Worm (Caenorhabditis elegans) whole organism, young adult: ENCODE results near the gene hlh-25.

Experiments
- B0019.2 ChIP-seq: fragments of 200-800 bp; sonication (Bioruptor generic); conservative IDR thresholded peaks from 2 replicates; pipeline ENCODE4 v1.3.6; 2022; ENCODE audit warnings: missing genetic modification reagents, missing genetic modification characterization, missing compliant biosample characterization
- B0035.1 ChIP-seq: sonication (generic microtip); optimal IDR thresholded peaks from 2 replicates; lab custom pipeline; 2016; ENCODE audit warnings: missing genetic modification characterization, mild to moderate bottlenecking, missing compliant biosample characterization, missing genotype, missing genetic modification reagents
- B0261.1 ChIP-seq: sonication (generic microtip); optimal IDR thresholded peaks from 2 replicates; lab custom pipeline; 2016; ENCODE audit warnings: mild to moderate bottlenecking, missing genetic modification characterization, moderate library complexity, missing compliant biosample characterization
- C06A6.2 ChIP-seq: fragments of 200-800 bp; sonication (Bioruptor generic); conservative IDR thresholded peaks from 2 replicates; pipeline ENCODE4 v1.3.6; 2022; ENCODE audit warnings: missing genetic modification characterization, missing compliant biosample characterization
- D2030.7 ChIP-seq: fragments of 200-800 bp; sonication (Bioruptor generic); IDR thresholded peaks from 2 replicates; pipeline ENCODE4 v1.3.6; 2022; ENCODE audit warnings: missing genetic modification reagents, missing genetic modification characterization, missing compliant biosample characterization
- F23B12.7 ChIP-seq: sonication (generic microtip); optimal IDR thresholded peaks from 2 replicates; lab custom pipeline; 2017; ENCODE audit warnings: missing genetic modification characterization, mild to moderate bottlenecking, missing compliant biosample characterization, antibody characterized with exemption, moderate library complexity; ENCODE audit not compliant: insufficient read depth
- F33H1.4 ChIP-seq: fragments of 200-800 bp; sonication (Bioruptor generic); IDR thresholded peaks from 2 replicates; pipeline ENCODE4 v1.3.6; 2022; ENCODE audit warnings: missing genetic modification reagents, missing genetic modification characterization, missing compliant biosample characterization
- K11D2.4 ChIP-seq: fragments of 200-800 bp; sonication (Bioruptor generic); IDR thresholded peaks from 2 replicates; pipeline ENCODE4 v1.3.6; 2022; ENCODE audit warnings: missing genetic modification reagents, missing genetic modification characterization, missing compliant biosample characterization
- T07F8.4 ChIP-seq: sonication (generic microtip); optimal IDR thresholded peaks from 2 replicates; lab custom pipeline; 2016; ENCODE audit warnings: mild to moderate bottlenecking, missing genetic modification characterization, moderate library complexity, missing compliant biosample characterization
- Y53F4B.3 ChIP-seq: fragments of 200-800 bp; sonication (Bioruptor generic); IDR thresholded peaks from 2 replicates; pipeline ENCODE4 v1.3.6; 2022; ENCODE audit warnings: missing genetic modification reagents, missing genetic modification characterization, missing compliant biosample characterization
- Y56A3A.18 ChIP-seq: fragments of 200-800 bp; sonication (Bioruptor generic); IDR thresholded peaks from 2 replicates; pipeline ENCODE4 v1.3.6; 2022; ENCODE audit warnings: missing genetic modification reagents, missing genetic modification characterization, missing compliant biosample characterization
- ZK185.1 ChIP-seq: sonication (generic microtip); optimal IDR thresholded peaks from 2 replicates; lab custom pipeline; 2016; ENCODE audit warnings: mild to moderate bottlenecking, missing genetic modification characterization, missing compliant biosample characterization; ENCODE audit not compliant: poor library complexity, severe bottlenecking
- ama-1 ChIP-seq, 3 experiments: fragments of 150-350 bp in 1 of 3; sonication (generic microtip) in 2 of 3; optimal IDR thresholded peaks; 2 replicates each; lab custom pipeline; 2014 to 2018; ENCODE audit warnings: missing biosample characterization in 2 of 3, missing genetic modification characterization in 2 of 3, missing genetic modification reagents in 2 of 3
- aptf-3 ChIP-seq: fragments of 200-800 bp; sonication (Bioruptor generic); IDR thresholded peaks from 2 replicates; pipeline ENCODE4 v1.3.6; 2022; ENCODE audit warnings: missing genetic modification characterization, missing compliant biosample characterization
- athp-1 ChIP-seq: sonication (generic microtip); optimal IDR thresholded peaks from 2 replicates; lab custom pipeline; 2017; ENCODE audit warnings: mild to moderate bottlenecking, missing genetic modification characterization, missing compliant biosample characterization
- attf-5 ChIP-seq: fragments of 200-800 bp; sonication (Bioruptor generic); optimal IDR thresholded peaks from 2 replicates; lab custom pipeline; 2018; ENCODE audit warnings: mild to moderate bottlenecking, missing genetic modification characterization, missing compliant biosample characterization
- attf-6 ChIP-seq: fragments of 200-800 bp; sonication (Bioruptor generic); IDR thresholded peaks from 2 replicates; pipeline ENCODE4 v1.3.6; 2022; ENCODE audit warnings: missing genetic modification reagents, missing genetic modification characterization, missing compliant biosample characterization
- cebp-2 ChIP-seq: fragments of 200-800 bp; sonication (Bioruptor generic); IDR thresholded peaks from 2 replicates; pipeline ENCODE4 v1.3.6; 2022; ENCODE audit warnings: missing genetic modification characterization, missing compliant biosample characterization
- ceh-27 ChIP-seq: fragments of 200-800 bp; sonication (Bioruptor generic); optimal IDR thresholded peaks from 2 replicates; lab custom pipeline; 2018; ENCODE audit warnings: mild to moderate bottlenecking, missing genetic modification characterization, moderate library complexity, missing compliant biosample characterization
- ceh-91 ChIP-seq: fragments of 200-800 bp; sonication (Bioruptor generic); IDR thresholded peaks from 2 replicates; pipeline ENCODE4 v1.3.6; 2022; ENCODE audit warnings: missing genetic modification reagents, missing genetic modification characterization, missing compliant biosample characterization
- dox-1 ChIP-seq: fragments of 200-800 bp; sonication (Bioruptor generic); IDR thresholded peaks from 2 replicates; pipeline ENCODE4 v1.3.6; 2022; ENCODE audit warnings: missing genetic modification reagents, missing genetic modification characterization, missing compliant biosample characterization
- dpff-1 ChIP-seq: sonication (generic microtip); optimal IDR thresholded peaks from 2 replicates; lab custom pipeline; 2017; ENCODE audit warnings: mild to moderate bottlenecking, missing genetic modification characterization, missing compliant biosample characterization
- efl-1 ChIP-seq: fragments of 150-350 bp; optimal IDR thresholded peaks from 2 replicates; lab custom pipeline; 2014; ENCODE audit warnings: missing biosample characterization, missing genetic modification reagents, missing genetic modification characterization
- egl-18 ChIP-seq: fragments of 200-800 bp; sonication (Bioruptor generic); IDR thresholded peaks from 2 replicates; pipeline ENCODE4 v1.3.6; 2022; ENCODE audit warnings: missing genetic modification reagents, missing genetic modification characterization, missing compliant biosample characterization
- ets-4 ChIP-seq: fragments of 200-800 bp; sonication (Bioruptor generic); optimal IDR thresholded peaks from 2 replicates; lab custom pipeline; 2018; ENCODE audit warnings: mild to moderate bottlenecking, missing genetic modification characterization, missing compliant biosample characterization
- fkh-3 ChIP-seq: sonication (generic microtip); optimal IDR thresholded peaks from 2 replicates; lab custom pipeline; 2016; ENCODE audit warnings: mild to moderate bottlenecking, missing genetic modification characterization, missing compliant biosample characterization
- hmg-1.2 ChIP-seq: fragments of 200-800 bp; sonication (Bioruptor generic); IDR thresholded peaks from 2 replicates; pipeline ENCODE4 v1.3.6; 2022; ENCODE audit warnings: missing genetic modification reagents, missing genetic modification characterization, missing compliant biosample characterization
- hrde-1 ChIP-seq: sonication (generic microtip); optimal IDR thresholded peaks from 2 replicates; lab custom pipeline; 2016; ENCODE audit warnings: missing genetic modification characterization, mild to moderate bottlenecking, missing compliant biosample characterization, moderate library complexity, missing genotype, missing genetic modification reagents, borderline replicate concordance
- let-607 ChIP-seq, 2 experiments: fragments of 200-800 bp in 1 of 2; sonication (Bioruptor generic) in 1 of 2; sonication (generic microtip) in 1 of 2; optimal IDR thresholded peaks; 2 replicates each; lab custom pipeline; 2016 to 2018; ENCODE audit warnings: mild to moderate bottlenecking in 2 of 2, missing compliant biosample characterization in 2 of 2, missing genetic modification characterization in 2 of 2, moderate library complexity in 2 of 2, missing genotype in 1 of 2
- lin-35 ChIP-seq, 3 experiments: fragments of 150-350 bp in 2 of 3; sonication (generic microtip) in 1 of 3; optimal IDR thresholded peaks; 2 replicates each; lab custom pipeline; 2014 to 2018; ENCODE audit warnings: missing biosample characterization in 3 of 3, missing genetic modification characterization in 3 of 3, missing genetic modification reagents in 3 of 3
- lir-1 ChIP-seq: fragments of 200-800 bp; sonication (Bioruptor generic); conservative IDR thresholded peaks from 2 replicates; pipeline ENCODE4 v1.3.6; 2022; ENCODE audit warnings: missing genetic modification reagents, missing genetic modification characterization, missing compliant biosample characterization
- madf-8 ChIP-seq: fragments of 200-800 bp; sonication (Bioruptor generic); conservative IDR thresholded peaks from 2 replicates; pipeline ENCODE4 v1.3.6; 2022; ENCODE audit warnings: missing genetic modification reagents, missing genetic modification characterization, missing compliant biosample characterization
- mcd-1 ChIP-seq: fragments of 200-800 bp; sonication (Bioruptor generic); IDR thresholded peaks from 2 replicates; pipeline ENCODE4 v1.3.6; 2022; ENCODE audit warnings: missing genetic modification reagents, missing genetic modification characterization, missing compliant biosample characterization
- mel-28 ChIP-seq: sonication (generic microtip); optimal IDR thresholded peaks from 2 replicates; lab custom pipeline; 2016; ENCODE audit warnings: borderline replicate concordance, mild to moderate bottlenecking, missing genetic modification characterization, missing compliant biosample characterization
- nhr-80 ChIP-seq: sonication (generic microtip); optimal IDR thresholded peaks from 2 replicates; lab custom pipeline; 2016; ENCODE audit warnings: missing genetic modification characterization, missing compliant biosample characterization
- pbrm-1 ChIP-seq: fragments of 200-800 bp; sonication (Bioruptor generic); IDR thresholded peaks from 2 replicates; pipeline ENCODE4 v1.3.6; 2022; ENCODE audit warnings: missing genetic modification reagents, missing genetic modification characterization, missing compliant biosample characterization
- snpc-1.3 ChIP-seq: sonication (generic microtip); optimal IDR thresholded peaks from 2 replicates; lab custom pipeline; 2017; ENCODE audit warnings: missing genetic modification characterization, mild to moderate bottlenecking, missing compliant biosample characterization, antibody characterized with exemption, moderate library complexity, missing genotype, missing genetic modification reagents; ENCODE audit not compliant: insufficient read depth
- snpc-3.4 ChIP-seq: sonication (generic microtip); optimal IDR thresholded peaks from 2 replicates; lab custom pipeline; 2017; ENCODE audit warnings: missing genetic modification characterization, mild to moderate bottlenecking, missing compliant biosample characterization, antibody characterized with exemption, moderate library complexity, missing genotype, missing genetic modification reagents
- zim-3 ChIP-seq: sonication (generic microtip); optimal IDR thresholded peaks from 2 replicates; lab custom pipeline; 2017; ENCODE audit warnings: mild to moderate bottlenecking, missing genetic modification characterization, moderate library complexity, missing compliant biosample characterization
- ztf-22 ChIP-seq: fragments of 200-800 bp; sonication (Bioruptor generic); optimal IDR thresholded peaks from 2 replicates; lab custom pipeline; 2018; ENCODE audit warnings: mild to moderate bottlenecking, missing genetic modification characterization, moderate library complexity, missing compliant biosample characterization
- ztf-25 ChIP-seq: fragments of 200-800 bp; sonication (Bioruptor generic); IDR thresholded peaks from 2 replicates; pipeline ENCODE4 v1.3.6; 2022; ENCODE audit warnings: missing genetic modification reagents, missing genetic modification characterization, missing compliant biosample characterization
- ztf-26 ChIP-seq: sonication (generic microtip); optimal IDR thresholded peaks from 2 replicates; lab custom pipeline; 2017; ENCODE audit warnings: missing genetic modification characterization, missing compliant biosample characterization

hlh-25 gene

ce11 chrII:5500986-5501657, 33.9 kb upstream of the hlh-25 start, which contains the start of gene F12A10.8 (continued):
- TF ChIP-seq lin-35 (GFP tag; optimal IDR thresholded peaks at IDR 0.05; lab: Kevin White, UChicago) (peak in 1 of 3 experiments; percentile 60), attf-5 (GFP tag; lab: Kevin White, UChicago) (no peak), ceh-27 (no peak), ztf-26 (tag; lab: Kevin White, UChicago) (no peak), cebp-2 (no peak), F23B12.7 (tag; lab: Kevin White, UChicago) (no peak), madf-8 (GFP tag; lab: Robert Waterston, UW) (peak; percentile 67), mel-28 (tag; lab: Kevin White, UChicago) (no peak), ztf-22 (no peak), mcd-1 (GFP tag; lab: Robert Waterston, UW) (peak; percentile 46; the same call in 1 of the 2 replicates), Y53F4B.3 (GFP tag; lab: Robert Waterston, UW) (no peak), ets-4 (GFP tag; lab: Kevin White, UChicago) (no peak), aptf-3 (no peak), nhr-80 (tag; lab: Kevin White, UChicago) (no peak), efl-1 (GFP tag; lab: Kevin White, UChicago) (peak; percentile 80), dpff-1 (tag; lab: Kevin White, UChicago) (no peak), K11D2.4 (GFP tag; lab: Robert Waterston, UW) (no peak), ceh-91 (peak; percentile 67), lir-1 (no peak), egl-18 (GFP tag; lab: Robert Waterston, UW) (no peak), C06A6.2 (GFP tag; lab: Robert Waterston, UW) (no peak), fkh-3 (tag; lab: Kevin White, UChicago) (no peak), F33H1.4 (GFP tag; lab: Robert Waterston, UW) (peak; percentile 88), Y56A3A.18 (GFP tag; lab: Robert Waterston, UW) (no peak), B0019.2 (GFP tag; lab: Robert Waterston, UW) (no peak), zim-3 (no peak), snpc-3.4 (peak; percentile 13), let-607 (tag; optimal IDR thresholded peaks at IDR 0.05; lab: Kevin White, UChicago) (no peak), D2030.7 (GFP tag; lab: Robert Waterston, UW) (peak; percentile 58; the same call in 1 of the 2 replicates), hmg-1.2 (GFP tag; lab: Robert Waterston, UW) (0 out of 2 replicates have a peak, but pooled peaks have one; percentile 8), T07F8.4 (tag; lab: Kevin White, UChicago) (no peak), ztf-25 (no peak), hrde-1 (tag; lab: Kevin White, UChicago) (no peak), athp-1 (tag; lab: Kevin White, UChicago) (no peak), pbrm-1 (no peak), ama-1 (optimal IDR thresholded peaks at IDR 0.05; lab: Kevin White, UChicago) (no peak), ama-1 (GFP tag; optimal IDR thresholded peaks at IDR 0.05; lab: Kevin White, UChicago) (no peak), dox-1 (GFP tag; lab: Robert Waterston, UW) (no peak), B0035.1 (tag; lab: Kevin White, UChicago) (no peak), snpc-1.3 (tag; lab: Kevin White, UChicago) (peak; percentile 1), ZK185.1 (tag; lab: Kevin White, UChicago) (no peak), attf-6 (no peak), B0261.1 (tag; lab: Kevin White, UChicago) (no peak)
- TF ChIP-seq, all 124 proteins: peak for 14
